Worm (Caenorhabditis elegans): ENCODE measurements around the gene sri-4.

DNA sequence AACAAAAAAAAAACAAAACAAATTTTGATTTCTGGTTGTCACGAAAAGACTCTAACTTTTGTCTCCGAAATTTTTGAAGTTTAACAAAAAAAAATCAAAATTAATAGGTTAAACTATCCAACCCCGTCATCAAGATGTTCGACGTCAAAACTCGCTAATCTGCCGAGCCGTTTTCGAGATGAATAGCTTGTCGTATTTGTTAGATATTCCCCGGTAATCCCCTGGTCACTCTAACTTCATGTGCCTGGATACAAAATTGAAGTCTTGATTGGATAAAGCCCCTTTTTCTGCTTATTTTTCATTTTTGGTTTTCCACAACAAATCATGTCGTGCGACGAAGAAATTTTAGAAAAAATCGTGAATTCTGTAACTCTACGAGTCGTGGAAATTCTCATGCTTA lies 34.3 kb downstream of the sri-4 start, which contains the start of gene srab-16:
- TF ChIP-seq pqm-1 (tag; optimal IDR thresholded peaks at IDR 0.05) (no peak), ceh-30 (tag; optimal IDR thresholded peaks at IDR 0.05) (no peak), hlh-8 (tag; optimal IDR thresholded peaks at IDR 0.05) (no peak), ceh-9 (tag; optimal IDR thresholded peaks at IDR 0.05) (no peak), ceh-19 (GFP tag; optimal IDR thresholded peaks at IDR 0.05) (no peak), pag-3 (tag; optimal IDR thresholded peaks at IDR 0.05; ENCODE audit: borderline replicate concordance) (no peak)
